Worm (Caenorhabditis elegans) whole organism, L4 larva: ENCODE measurements around the gene F42C5.3.

Source experiments
- F10B5.3 ChIP-seq: sonication (generic microtip); optimal IDR thresholded peaks from 2 replicates; lab custom pipeline; 2016; ENCODE audit warnings: mild to moderate bottlenecking, missing genetic modification characterization, missing compliant biosample characterization
- F49E8.2 ChIP-seq: sonication (generic microtip); optimal IDR thresholded peaks from 2 replicates; lab custom pipeline; 2016; ENCODE audit warnings: missing compliant biosample characterization, mild to moderate bottlenecking, missing genetic modification characterization, borderline replicate concordance
- T20F7.1 ChIP-seq: fragments of 200-800 bp; sonication (Bioruptor generic); optimal IDR thresholded peaks from 2 replicates; lab custom pipeline; 2018; ENCODE audit warnings: mild to moderate bottlenecking, missing genetic modification characterization, missing compliant biosample characterization
- T26A8.4 ChIP-seq: fragments of 200-800 bp; sonication (Bioruptor generic); IDR thresholded peaks from 2 replicates; pipeline ENCODE4 v1.3.6; 2022; ENCODE audit warnings: missing genetic modification characterization, missing compliant biosample characterization
- Y105C5A.15 ChIP-seq: fragments of 200-800 bp; sonication (Bioruptor generic); IDR thresholded peaks from 2 replicates; pipeline ENCODE4 v1.3.6; 2022; ENCODE audit warnings: missing genetic modification characterization, missing compliant biosample characterization
- aha-1 ChIP-seq: fragments of 150-350 bp; peaks from one replicate; lab custom pipeline; 2014; ENCODE audit warnings: missing biosample characterization, missing genetic modification characterization
- aly-2 ChIP-seq: sonication (generic microtip); optimal IDR thresholded peaks from 2 replicates; lab custom pipeline; 2018; ENCODE audit warnings: missing biosample characterization, missing genetic modification characterization
- ama-1 ChIP-seq: fragments of 150-350 bp; optimal IDR thresholded peaks from 2 replicates; lab custom pipeline; 2014; ENCODE audit warnings: inconsistent platforms, mixed read lengths
- arid-1 ChIP-seq: fragments of 200-800 bp; sonication (Bioruptor generic); conservative IDR thresholded peaks from 2 replicates; pipeline ENCODE4 v1.3.6; 2022; ENCODE audit warnings: missing genetic modification reagents, missing genetic modification characterization, missing compliant biosample characterization
- attf-4 ChIP-seq: sonication (generic microtip); optimal IDR thresholded peaks from 3 replicates; lab custom pipeline; 2017; ENCODE audit warnings: missing biosample characterization, missing genetic modification characterization
- ceh-28 ChIP-seq: fragments of 150-350 bp; optimal IDR thresholded peaks from 2 replicates; lab custom pipeline; 2014; ENCODE audit warnings: missing biosample characterization, missing genetic modification reagents, missing genetic modification characterization
- ceh-32 ChIP-seq: sonication (generic microtip); optimal IDR thresholded peaks from 2 replicates; lab custom pipeline; 2016; ENCODE audit warnings: mild to moderate bottlenecking, missing genetic modification characterization, missing compliant biosample characterization; ENCODE audit not compliant: poor library complexity
- ceh-44 ChIP-seq: fragments of 200-800 bp; sonication (Bioruptor generic); IDR thresholded peaks from 2 replicates; pipeline ENCODE4 v1.3.6; 2022; ENCODE audit warnings: missing genetic modification reagents, missing genetic modification characterization, missing compliant biosample characterization
- ceh-62 ChIP-seq: sonication (generic microtip); optimal IDR thresholded peaks from 2 replicates; lab custom pipeline; 2017; ENCODE audit warnings: missing biosample characterization, missing genetic modification characterization
- ceh-82 ChIP-seq: sonication (generic microtip); optimal IDR thresholded peaks from 2 replicates; lab custom pipeline; 2017; ENCODE audit warnings: missing biosample characterization, missing genetic modification characterization
- daf-16 ChIP-seq, 3 experiments: sonication (generic microtip); optimal IDR thresholded peaks; 2 replicates each; lab custom pipeline; 2016 to 2017; ENCODE audit warnings: missing genetic modification characterization in 3 of 3, missing genetic modification reagents in 3 of 3, mild to moderate bottlenecking in 2 of 3, missing compliant biosample characterization in 2 of 3, missing biosample characterization in 1 of 3, moderate library complexity in 1 of 3
- daf-19 ChIP-seq: fragments of 200-800 bp; sonication (Bioruptor generic); conservative IDR thresholded peaks from 2 replicates; pipeline ENCODE4 v1.3.6; 2022; ENCODE audit warnings: missing genetic modification characterization, missing compliant biosample characterization
- dmd-6 ChIP-seq: fragments of 200-800 bp; sonication (Bioruptor generic); IDR thresholded peaks from 2 replicates; pipeline ENCODE4 v1.3.6; 2022; ENCODE audit warnings: missing genetic modification reagents, missing genetic modification characterization, missing compliant biosample characterization
- dmd-9 ChIP-seq: fragments of 200-800 bp; sonication (Bioruptor generic); IDR thresholded peaks from 2 replicates; pipeline ENCODE4 v1.3.6; 2022; ENCODE audit warnings: missing genetic modification reagents, missing genetic modification characterization, missing compliant biosample characterization
- duxl-1 ChIP-seq: sonication (generic microtip); optimal IDR thresholded peaks from 2 replicates; lab custom pipeline; 2016; ENCODE audit warnings: mild to moderate bottlenecking, missing genetic modification characterization, moderate library complexity, missing compliant biosample characterization; ENCODE audit not compliant: poor library complexity
- dve-1 ChIP-seq: sonication (generic microtip); optimal IDR thresholded peaks from 2 replicates; lab custom pipeline; 2017; ENCODE audit warnings: antibody characterized with exemption, mild to moderate bottlenecking, missing genetic modification characterization, missing compliant biosample characterization; ENCODE audit not compliant: insufficient read depth
- fos-1 ChIP-seq: fragments of 150-350 bp; optimal IDR thresholded peaks from 2 replicates; lab custom pipeline; 2014; ENCODE audit warnings: missing biosample characterization, missing genetic modification characterization
- hif-1 ChIP-seq, 2 experiments: sonication (generic microtip); optimal IDR thresholded peaks; 2 replicates each; lab custom pipeline; 2016 to 2017; ENCODE audit warnings: missing compliant biosample characterization in 2 of 2, missing genetic modification characterization in 2 of 2, missing genetic modification reagents in 2 of 2, missing genotype in 2 of 2, mild to moderate bottlenecking in 1 of 2
- hlh-11 ChIP-seq: fragments of 200-800 bp; sonication (Bioruptor generic); optimal IDR thresholded peaks from 2 replicates; lab custom pipeline; 2018; ENCODE audit warnings: mild to moderate bottlenecking, missing genetic modification characterization, missing compliant biosample characterization
- hlh-30 ChIP-seq: sonication (generic microtip); optimal IDR thresholded peaks from 2 replicates; lab custom pipeline; 2017; ENCODE audit warnings: antibody characterized with exemption, mild to moderate bottlenecking, missing genetic modification characterization, missing compliant biosample characterization; ENCODE audit not compliant: insufficient read depth
- lim-7 ChIP-seq: fragments of 200-800 bp; sonication (Bioruptor generic); IDR thresholded peaks from 2 replicates; pipeline ENCODE4 v1.3.6; 2022; ENCODE audit warnings: missing genetic modification characterization, missing compliant biosample characterization
- lin-13 ChIP-seq: fragments of 150-350 bp; optimal IDR thresholded peaks from 2 replicates; lab custom pipeline; 2014; ENCODE audit warnings: missing biosample characterization, missing genetic modification reagents, missing genetic modification characterization
- lin-38 ChIP-seq: fragments of 200-800 bp; sonication (Bioruptor generic); IDR thresholded peaks from 2 replicates; pipeline ENCODE4 v1.3.6; 2022; ENCODE audit warnings: missing genetic modification reagents, missing genetic modification characterization, missing compliant biosample characterization
- lir-3 ChIP-seq: sonication (generic microtip); optimal IDR thresholded peaks from 2 replicates; lab custom pipeline; 2016; ENCODE audit warnings: mild to moderate bottlenecking, missing genetic modification characterization, missing compliant biosample characterization
- lsy-2 ChIP-seq, 2 experiments: fragments of 150-350 bp in 1 of 2; sonication (generic microtip) in 1 of 2; optimal IDR thresholded peaks; 2 replicates each; lab custom pipeline; 2014 to 2017; ENCODE audit warnings: missing biosample characterization in 2 of 2, missing genetic modification characterization in 2 of 2
- madf-5 ChIP-seq, 2 experiments: fragments of 200-800 bp; sonication (Bioruptor generic); IDR thresholded peaks; 2 replicates each; pipeline ENCODE4 v1.3.6; 2022; ENCODE audit warnings: missing compliant biosample characterization in 2 of 2, missing genetic modification characterization in 2 of 2
- mdt-29 ChIP-seq: fragments of 200-800 bp; sonication (Bioruptor generic); IDR thresholded peaks from 2 replicates; pipeline ENCODE4 v1.3.6; 2022; ENCODE audit warnings: missing genetic modification reagents, missing genetic modification characterization, missing compliant biosample characterization
- mes-2 ChIP-seq: sonication (generic microtip); optimal IDR thresholded peaks from 2 replicates; lab custom pipeline; 2016; ENCODE audit warnings: missing genotype, mild to moderate bottlenecking, missing genetic modification characterization, missing compliant biosample characterization; ENCODE audit not compliant: poor library complexity, severe bottlenecking
- nhr-10 ChIP-seq: fragments of 150-350 bp; optimal IDR thresholded peaks from 2 replicates; lab custom pipeline; 2014; ENCODE audit warnings: missing biosample characterization, missing genetic modification characterization
- nhr-102 ChIP-seq: sonication (generic microtip); optimal IDR thresholded peaks from 2 replicates; lab custom pipeline; 2016; ENCODE audit warnings: mild to moderate bottlenecking, missing genetic modification characterization, moderate library complexity, missing compliant biosample characterization
- nhr-237 ChIP-seq: sonication (generic microtip); optimal IDR thresholded peaks from 2 replicates; lab custom pipeline; 2017; ENCODE audit warnings: missing biosample characterization, missing genetic modification characterization
- nhr-42 ChIP-seq: fragments of 200-800 bp; sonication (Bioruptor generic); IDR thresholded peaks from 2 replicates; pipeline ENCODE4 v1.3.6; 2022; ENCODE audit warnings: missing genetic modification characterization, missing compliant biosample characterization
- nhr-48 ChIP-seq: sonication (generic microtip); optimal IDR thresholded peaks from 2 replicates; lab custom pipeline; 2016; ENCODE audit warnings: mild to moderate bottlenecking, missing genetic modification characterization, missing compliant biosample characterization
- php-3 ChIP-seq: fragments of 200-800 bp; sonication (Bioruptor generic); IDR thresholded peaks from 2 replicates; pipeline ENCODE4 v1.3.6; 2022; ENCODE audit warnings: missing genetic modification reagents, missing genetic modification characterization, missing compliant biosample characterization
- pqm-1 ChIP-seq: sonication (generic microtip); optimal IDR thresholded peaks from 2 replicates; lab custom pipeline; 2017; ENCODE audit warnings: missing biosample characterization, missing genetic modification characterization
- skn-1 ChIP-seq: fragments of 150-350 bp; optimal IDR thresholded peaks from 2 replicates; lab custom pipeline; 2014; ENCODE audit warnings: missing biosample characterization, missing genetic modification characterization
- snpc-1.2 ChIP-seq: fragments of 200-800 bp; sonication (Bioruptor generic); IDR thresholded peaks from 2 replicates; pipeline ENCODE4 v1.3.6; 2022; ENCODE audit warnings: missing genetic modification reagents, missing genetic modification characterization, missing compliant biosample characterization
- snpc-4 ChIP-seq: fragments of 150-350 bp; optimal IDR thresholded peaks from 2 replicates; lab custom pipeline; 2014; ENCODE audit warnings: missing biosample characterization, missing genetic modification characterization
- spr-3 ChIP-seq: fragments of 200-800 bp; sonication (Bioruptor generic); optimal IDR thresholded peaks from 2 replicates; lab custom pipeline; 2018; ENCODE audit warnings: mild to moderate bottlenecking, missing genetic modification characterization, missing compliant biosample characterization
- tag-97 ChIP-seq: fragments of 200-800 bp; sonication (Bioruptor generic); IDR thresholded peaks from 2 replicates; pipeline ENCODE4 v1.3.6; 2022; ENCODE audit warnings: missing genetic modification characterization, missing compliant biosample characterization
- unc-130 ChIP-seq: sonication (generic microtip); optimal IDR thresholded peaks from 2 replicates; lab custom pipeline; 2016; ENCODE audit warnings: missing genetic modification reagents, missing genetic modification characterization, missing compliant biosample characterization
- unc-62 ChIP-seq, 3 experiments: fragments of 150-350 bp in 1 of 3; sonication (generic microtip); optimal IDR thresholded peaks in 2 of 3; peaks in 1 of 3; 1 replicate in 1 of 3; 2 replicates in 2 of 3; lab custom pipeline; 2014 to 2017; ENCODE audit warnings: missing biosample characterization in 3 of 3, missing genetic modification characterization in 3 of 3, missing genetic modification reagents in 3 of 3, missing genotype in 1 of 3

F42C5.3 gene

DNA sequence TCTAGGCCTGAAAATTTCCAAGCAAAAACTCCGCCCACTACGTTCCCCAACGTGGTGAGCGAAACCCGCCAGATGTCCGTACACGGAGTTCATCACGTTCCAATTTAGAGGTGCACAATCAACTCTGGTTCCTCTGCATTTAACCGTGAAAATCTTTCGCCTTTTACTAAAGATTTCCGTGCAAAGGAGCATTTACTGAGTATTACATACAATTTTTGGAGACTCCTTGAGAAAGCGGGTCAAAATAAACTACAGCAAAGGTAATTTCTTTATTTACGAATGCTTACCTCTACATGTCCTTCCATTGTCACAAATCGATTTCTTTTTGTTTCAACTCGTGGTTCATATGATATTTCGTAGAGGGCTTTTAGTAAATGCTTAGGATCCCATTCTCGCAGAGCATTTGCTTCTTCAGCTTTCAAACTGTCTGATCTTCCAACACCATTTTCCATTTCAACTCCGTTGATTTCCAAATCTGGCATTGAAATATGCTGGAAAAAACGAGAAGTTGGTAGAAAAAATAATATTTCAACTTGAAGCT lies 29.3 kb upstream of the F42C5.3 start, which contains the start of gene F42C5.9:
TSS of gene F42C5.9 (minus strand) at position 491 of the 541 bp plus-strand sequence.
- no peak for TF ChIP-seq F10B5.3
- no peak for TF ChIP-seq lim-7 (GFP tag; lab: Robert Waterston, UW)
- peak; percentile 40 for TF ChIP-seq duxl-1 (tag; lab: Kevin White, UChicago)
- TF ChIP-seq tag-97, result no peak
- no peak for TF ChIP-seq spr-3 (GFP tag; lab: Kevin White, UChicago)
- TF ChIP-seq Y105C5A.15 (GFP tag; lab: Robert Waterston, UW), result no peak
- no peak for TF ChIP-seq lir-3 (tag; lab: Kevin White, UChicago)
- no peak for TF ChIP-seq hif-1 (tag; optimal IDR thresholded peaks at IDR 0.05; lab: Kevin White, UChicago)
- no peak for TF ChIP-seq nhr-237
- peak; percentile 83 for TF ChIP-seq aha-1 (tag; lab: Kevin White, UChicago)
- peak; percentile 83 for TF ChIP-seq ama-1
- peak in 1 of 2 experiments; percentile 14 for TF ChIP-seq lsy-2 (tag; optimal IDR thresholded peaks at IDR 0.05; lab: Kevin White, UChicago)
- TF ChIP-seq T26A8.4 (GFP tag; lab: Robert Waterston, UW), result peak; percentile 69
- 0 out of 2 replicates have a peak, but pooled peaks have one; percentile 70 for TF ChIP-seq ceh-44
- no peak for TF ChIP-seq ceh-62
- peak; percentile 44 for TF ChIP-seq nhr-102 (tag; lab: Kevin White, UChicago)
- TF ChIP-seq skn-1 (tag; lab: Kevin White, UChicago), result no peak
- TF ChIP-seq ceh-82, result no peak
- peak; percentile 30 for TF ChIP-seq hlh-11
- TF ChIP-seq nhr-10 (tag; lab: Kevin White, UChicago), result no peak
- peak; percentile 93 for TF ChIP-seq snpc-1.2 (GFP tag; lab: Robert Waterston, UW)
- no peak for TF ChIP-seq madf-5 (GFP tag; IDR thresholded peaks at IDR 0.05; lab: Robert Waterston, UW)
- TF ChIP-seq php-3 (GFP tag; lab: Robert Waterston, UW), result no peak
- no peak for TF ChIP-seq attf-4 (tag; lab: Kevin White, UChicago)
- TF ChIP-seq F49E8.2 (tag; lab: Kevin White, UChicago), result peak; percentile 78
- TF ChIP-seq aly-2 (tag; lab: Kevin White, UChicago), result peak; percentile 50
- TF ChIP-seq lin-13 (GFP tag; lab: Kevin White, UChicago), result peak; percentile 35
- peak; percentile 10 for TF ChIP-seq hlh-30
- peak; percentile 36 for TF ChIP-seq mes-2 (tag; lab: Kevin White, UChicago)
- peak; percentile 77 for TF ChIP-seq snpc-4 (tag; lab: Kevin White, UChicago)
- TF ChIP-seq fos-1, result no peak
- TF ChIP-seq arid-1 (GFP tag; lab: Robert Waterston, UW), result 0 out of 2 replicates have a peak, but pooled peaks have one; percentile 36
- peak in 1 of 2 experiments; percentile 76 for TF ChIP-seq unc-62 (GFP tag; optimal IDR thresholded peaks at IDR 0.05 in 1 of 2; lab: Kevin White, UChicago)
- no peak for TF ChIP-seq unc-62 (tag; optimal IDR thresholded peaks at IDR 0.05; lab: Kevin White, UChicago)
- peak; percentile 70 for TF ChIP-seq unc-130
- peak; percentile 20; the same call in 1 of the 2 replicates for TF ChIP-seq mdt-29
- TF ChIP-seq daf-16 (GFP tag; optimal IDR thresholded peaks at IDR 0.05; lab: Kevin White, UChicago), result no peak
- peak; percentile 62 for TF ChIP-seq daf-16 (tag; optimal IDR thresholded peaks at IDR 0.05; lab: Kevin White, UChicago)
- peak; percentile 22; the same call in 1 of the 2 replicates for TF ChIP-seq dmd-6 (GFP tag; lab: Robert Waterston, UW)
- no peak for TF ChIP-seq nhr-42 (GFP tag; lab: Robert Waterston, UW)
- peak; percentile 15 for TF ChIP-seq pqm-1
- TF ChIP-seq ceh-28, result no peak
- TF ChIP-seq nhr-48, result peak; percentile 22
- TF ChIP-seq dve-1 (tag; lab: Kevin White, UChicago), result peak; percentile 35
- TF ChIP-seq ceh-32, result no peak
- 0 out of 2 replicates have a peak, but pooled peaks have one; percentile 33 for TF ChIP-seq dmd-9 (GFP tag; lab: Robert Waterston, UW)
- 0 out of 2 replicates have a peak, but pooled peaks have one; percentile 20 for TF ChIP-seq daf-19 (GFP tag; lab: Robert Waterston, UW)
- no peak for TF ChIP-seq T20F7.1 (GFP tag; lab: Kevin White, UChicago)
- TF ChIP-seq lin-38 (GFP tag; lab: Robert Waterston, UW), result peak; percentile 37; the same call in 1 of the 2 replicates
